Worm (Caenorhabditis elegans) whole organism, mixed stage, embryonic: ENCODE data around the gene srw-77.

Source experiments
- ceh-43 ChIP-seq: fragments of 200-800 bp; sonication (Bioruptor generic); optimal IDR thresholded peaks from 2 replicates; lab custom pipeline; 2018; ENCODE audit warnings: mild to moderate bottlenecking, missing genetic modification characterization, moderate library complexity, missing compliant biosample characterization
- elt-1 ChIP-seq: sonication (generic microtip); optimal IDR thresholded peaks from 2 replicates; lab custom pipeline; 2017; ENCODE audit warnings: missing genetic modification characterization, mild to moderate bottlenecking, missing compliant biosample characterization, antibody characterized with exemption, moderate library complexity, borderline replicate concordance; ENCODE audit not compliant: insufficient read depth
- elt-3 ChIP-seq: fragments of 150-350 bp; optimal IDR thresholded peaks from 2 replicates; lab custom pipeline; 2014; ENCODE audit warnings: missing biosample characterization, missing genetic modification characterization
- lin-13 ChIP-seq: fragments of 150-350 bp; optimal IDR thresholded peaks from 2 replicates; lab custom pipeline; 2014; ENCODE audit warnings: missing biosample characterization, missing genetic modification characterization
- lsy-2 ChIP-seq: fragments of 150-350 bp; optimal IDR thresholded peaks from 2 replicates; lab custom pipeline; 2014; ENCODE audit warnings: missing biosample characterization, missing genetic modification characterization
- mab-5 ChIP-seq: fragments of 150-350 bp; optimal IDR thresholded peaks from 2 replicates; lab custom pipeline; 2014; ENCODE audit warnings: missing biosample characterization, missing genetic modification characterization
- nhr-28 ChIP-seq: fragments of 150-350 bp; optimal IDR thresholded peaks from 2 replicates; lab custom pipeline; 2014; ENCODE audit warnings: missing biosample characterization, missing genetic modification characterization
- pha-4 ChIP-seq: fragments of 150-350 bp; optimal IDR thresholded peaks from 2 replicates; lab custom pipeline; 2018; ENCODE audit warnings: missing biosample characterization, missing genetic modification reagents, missing genetic modification characterization
- snpc-4 ChIP-seq: fragments of 150-350 bp; optimal IDR thresholded peaks from 2 replicates; lab custom pipeline; 2014; ENCODE audit warnings: missing biosample characterization, missing genetic modification characterization
- sptf-1 ChIP-seq: sonication (generic microtip); optimal IDR thresholded peaks from 2 replicates; lab custom pipeline; 2017; ENCODE audit warnings: mild to moderate bottlenecking, missing genetic modification characterization, moderate library complexity, missing compliant biosample characterization
- ztf-11 ChIP-seq: fragments of 150-350 bp; optimal IDR thresholded peaks from 2 replicates; lab custom pipeline; 2014; ENCODE audit warnings: missing biosample characterization, missing genetic modification characterization

ce11 chrV:16675553-16675952 is 32.1 kb upstream of the srw-77 start, which contains the start of gene srz-1:
- TF ChIP-seq elt-3 (tag; lab: Kevin White, UChicago) (no peak), sptf-1 (no peak), nhr-28 (no peak), ztf-11 (no peak), elt-1 (tag; lab: Kevin White, UChicago) (no peak), lin-13 (tag; lab: Kevin White, UChicago) (no peak), snpc-4 (tag; lab: Kevin White, UChicago) (no peak), ceh-43 (GFP tag; lab: Kevin White, UChicago) (no peak), mab-5 (no peak), lsy-2 (no peak), pha-4 (tag; lab: Kevin White, UChicago) (no peak)
